Worm (Caenorhabditis elegans) whole organism, L2 larva: ENCODE data around the gene bath-31.

Source experiments
- ceh-82 ChIP-seq: fragments of 150-350 bp; optimal IDR thresholded peaks from 2 replicates; lab custom pipeline; 2014; ENCODE audit warnings: missing biosample characterization, missing genetic modification characterization
- dmd-4 ChIP-seq: sonication (generic microtip); optimal IDR thresholded peaks from 2 replicates; lab custom pipeline; 2017; ENCODE audit warnings: missing biosample characterization, missing genetic modification characterization
- lin-11 ChIP-seq: fragments of 150-350 bp; sonication (generic microtip); optimal IDR thresholded peaks from 2 replicates; lab custom pipeline; 2014; ENCODE audit warnings: missing biosample characterization, missing genetic modification characterization, inconsistent platforms, mixed read lengths
- lin-39 ChIP-seq: fragments of 150-350 bp; optimal IDR thresholded peaks from 2 replicates; lab custom pipeline; 2014; ENCODE audit warnings: missing biosample characterization, missing genetic modification reagents, missing genetic modification characterization
- lsy-2 ChIP-seq, 2 experiments: fragments of 150-350 bp in 1 of 2; sonication (generic microtip) in 1 of 2; optimal IDR thresholded peaks; 2 replicates each; lab custom pipeline; 2014 to 2017; ENCODE audit warnings: missing biosample characterization in 2 of 2, missing genetic modification characterization in 2 of 2
- mbf-1 ChIP-seq: sonication (generic microtip); optimal IDR thresholded peaks from 2 replicates; lab custom pipeline; 2017; ENCODE audit warnings: missing biosample characterization, missing genetic modification characterization
- nhr-11 ChIP-seq: fragments of 150-350 bp; optimal IDR thresholded peaks from 2 replicates; lab custom pipeline; 2014; ENCODE audit warnings: missing biosample characterization, missing genetic modification characterization
- nhr-237 ChIP-seq: fragments of 150-350 bp; optimal IDR thresholded peaks from 2 replicates; lab custom pipeline; 2014; ENCODE audit warnings: missing biosample characterization, missing genetic modification characterization
- nhr-25 ChIP-seq: fragments of 150-350 bp; sonication (generic microtip); optimal IDR thresholded peaks from 3 replicates; lab custom pipeline; 2014; ENCODE audit warnings: missing biosample characterization, missing genetic modification characterization
- snpc-4 ChIP-seq: fragments of 150-350 bp; optimal IDR thresholded peaks from 2 replicates; lab custom pipeline; 2014; ENCODE audit warnings: missing biosample characterization, missing genetic modification characterization
- unc-62 ChIP-seq: fragments of 150-350 bp; optimal IDR thresholded peaks from 2 replicates; lab custom pipeline; 2014; ENCODE audit warnings: missing biosample characterization, missing genetic modification reagents, missing genetic modification characterization

ce11 chrII:3694664-3695063, 37.1 kb upstream of the bath-31 start, which contains the start of gene srx-102:
- TF ChIP-seq nhr-25 (tag; lab: Kevin White, UChicago), result no peak
- TF ChIP-seq snpc-4 (tag; lab: Kevin White, UChicago), result no peak
- no peak for TF ChIP-seq mbf-1
- TF ChIP-seq nhr-11 (tag; lab: Kevin White, UChicago), result no peak
- no peak for TF ChIP-seq nhr-237 (tag; lab: Kevin White, UChicago)
- TF ChIP-seq lsy-2 (tag; optimal IDR thresholded peaks at IDR 0.05; lab: Kevin White, UChicago), result no peak
- TF ChIP-seq lin-39 (tag; lab: Kevin White, UChicago), result no peak
- no peak for TF ChIP-seq ceh-82
- TF ChIP-seq unc-62 (GFP tag; lab: Kevin White, UChicago), result no peak
- no peak for TF ChIP-seq lin-11 (tag; lab: Kevin White, UChicago)
- no peak for TF ChIP-seq dmd-4 (tag; lab: Kevin White, UChicago)
